Worm (Caenorhabditis elegans) whole organism, L2 larva: ENCODE data around the gene eat-20.

Source experiments
- ceh-16 ChIP-seq: fragments of 150-350 bp; optimal IDR thresholded peaks from 2 replicates; lab custom pipeline; 2014; ENCODE audit warnings: missing biosample characterization, missing genetic modification characterization
- egl-27 ChIP-seq: sonication (generic microtip); optimal IDR thresholded peaks from 3 replicates; lab custom pipeline; 2017; ENCODE audit warnings: missing biosample characterization, missing genetic modification reagents, missing genetic modification characterization
- elt-1 ChIP-seq: fragments of 150-350 bp; optimal IDR thresholded peaks from 2 replicates; lab custom pipeline; 2014; ENCODE audit warnings: missing biosample characterization, missing genetic modification characterization
- lin-11 ChIP-seq: fragments of 150-350 bp; sonication (generic microtip); optimal IDR thresholded peaks from 2 replicates; lab custom pipeline; 2014; ENCODE audit warnings: missing biosample characterization, missing genetic modification characterization, inconsistent platforms, mixed read lengths
- mbf-1 ChIP-seq: sonication (generic microtip); optimal IDR thresholded peaks from 2 replicates; lab custom pipeline; 2017; ENCODE audit warnings: missing biosample characterization, missing genetic modification characterization
- nhr-10 ChIP-seq: sonication (generic microtip); optimal IDR thresholded peaks from 2 replicates; lab custom pipeline; 2017; ENCODE audit warnings: missing biosample characterization, missing genetic modification characterization
- nhr-11 ChIP-seq: fragments of 150-350 bp; optimal IDR thresholded peaks from 2 replicates; lab custom pipeline; 2014; ENCODE audit warnings: missing biosample characterization, missing genetic modification characterization
- nhr-12 ChIP-seq: fragments of 150-350 bp; optimal IDR thresholded peaks from 2 replicates; lab custom pipeline; 2014; ENCODE audit warnings: missing biosample characterization, missing genetic modification characterization
- nhr-21 ChIP-seq: fragments of 150-350 bp; optimal IDR thresholded peaks from 2 replicates; lab custom pipeline; 2014; ENCODE audit warnings: missing biosample characterization, missing genetic modification characterization
- nhr-77 ChIP-seq: fragments of 150-350 bp; optimal IDR thresholded peaks from 2 replicates; lab custom pipeline; 2014; ENCODE audit warnings: missing biosample characterization, missing genetic modification characterization
- sma-3 ChIP-seq: sonication (generic microtip); optimal IDR thresholded peaks from 2 replicates; lab custom pipeline; 2016; ENCODE audit warnings: missing genetic modification reagents, missing genetic modification characterization, missing compliant biosample characterization
- ztf-1 ChIP-seq: fragments of 200-800 bp; sonication (Bioruptor generic); conservative IDR thresholded peaks from 2 replicates; pipeline ENCODE4 v1.3.6; 2022; ENCODE audit warnings: missing genetic modification characterization, missing compliant biosample characterization
- ztf-11 ChIP-seq: sonication (generic microtip); optimal IDR thresholded peaks from 2 replicates; lab custom pipeline; 2017; ENCODE audit warnings: missing biosample characterization, missing genetic modification characterization
- ztf-4 ChIP-seq: fragments of 150-350 bp; optimal IDR thresholded peaks from 2 replicates; lab custom pipeline; 2014; ENCODE audit warnings: missing biosample characterization, missing genetic modification characterization

eat-20 gene

ce11 chrX:15569633-15570032, 59.8 kb downstream of the eat-20 start:
- no peak for TF ChIP-seq nhr-12 (tag; lab: Kevin White, UChicago)
- no peak for TF ChIP-seq egl-27
- TF ChIP-seq sma-3 (GFP tag; lab: Kevin White, UChicago) = no peak
- no peak for TF ChIP-seq lin-11 (tag; lab: Kevin White, UChicago)
- no peak for TF ChIP-seq ztf-11 (tag; lab: Kevin White, UChicago)
- no peak for TF ChIP-seq elt-1 (tag; lab: Kevin White, UChicago)
- TF ChIP-seq mbf-1 (tag; lab: Kevin White, UChicago) = no peak
- no peak for TF ChIP-seq ztf-1 (GFP tag; lab: Robert Waterston, UW)
- TF ChIP-seq nhr-21 (tag; lab: Kevin White, UChicago) = no peak
- no peak for TF ChIP-seq nhr-77 (tag; lab: Kevin White, UChicago)
- no peak for TF ChIP-seq nhr-11 (tag; lab: Kevin White, UChicago)
- no peak for TF ChIP-seq ztf-4 (tag; lab: Kevin White, UChicago)
- no peak for TF ChIP-seq nhr-10 (tag; lab: Kevin White, UChicago)

ce11 chrX:15572021-15572420, 62.2 kb downstream of the eat-20 start:
- TF ChIP-seq ceh-16 (no peak), ztf-1 (GFP tag; lab: Robert Waterston, UW) (0 out of 2 replicates have a peak, but pooled peaks have one; percentile 39)
- TF ChIP-seq, all 48 proteins: peak for 1
